Worm (Caenorhabditis elegans) whole organism, L4 larva: ENCODE data around the gene atgp-2.

Experiments
- Y5F2A.4 ChIP-seq: fragments of 200-800 bp; sonication (Bioruptor generic); optimal IDR thresholded peaks from 2 replicates; lab custom pipeline; 2018; ENCODE audit warnings: mild to moderate bottlenecking, missing genetic modification characterization, missing compliant biosample characterization
- aha-1 ChIP-seq: fragments of 150-350 bp; peaks from one replicate; lab custom pipeline; 2014; ENCODE audit warnings: missing biosample characterization, missing genetic modification characterization
- ceh-28 ChIP-seq: fragments of 150-350 bp; optimal IDR thresholded peaks from 2 replicates; lab custom pipeline; 2014; ENCODE audit warnings: missing biosample characterization, missing genetic modification reagents, missing genetic modification characterization
- daf-16 ChIP-seq, 3 experiments: sonication (generic microtip); optimal IDR thresholded peaks; 2 replicates each; lab custom pipeline; 2016 to 2017; ENCODE audit warnings: missing genetic modification characterization in 3 of 3, missing genetic modification reagents in 3 of 3, mild to moderate bottlenecking in 2 of 3, missing compliant biosample characterization in 2 of 3, missing biosample characterization in 1 of 3, moderate library complexity in 1 of 3
- dmd-6 ChIP-seq: fragments of 200-800 bp; sonication (Bioruptor generic); IDR thresholded peaks from 2 replicates; pipeline ENCODE4 v1.3.6; 2022; ENCODE audit warnings: missing genetic modification reagents, missing genetic modification characterization, missing compliant biosample characterization
- egl-43 ChIP-seq: fragments of 200-800 bp; sonication (Bioruptor generic); IDR thresholded peaks from 2 replicates; pipeline ENCODE4 v1.3.6; 2022; ENCODE audit warnings: missing genetic modification reagents, missing genetic modification characterization, missing compliant biosample characterization
- lim-7 ChIP-seq: fragments of 200-800 bp; sonication (Bioruptor generic); IDR thresholded peaks from 2 replicates; pipeline ENCODE4 v1.3.6; 2022; ENCODE audit warnings: missing genetic modification characterization, missing compliant biosample characterization
- lin-13 ChIP-seq: fragments of 150-350 bp; optimal IDR thresholded peaks from 2 replicates; lab custom pipeline; 2014; ENCODE audit warnings: missing biosample characterization, missing genetic modification reagents, missing genetic modification characterization
- lin-38 ChIP-seq: fragments of 200-800 bp; sonication (Bioruptor generic); IDR thresholded peaks from 2 replicates; pipeline ENCODE4 v1.3.6; 2022; ENCODE audit warnings: missing genetic modification reagents, missing genetic modification characterization, missing compliant biosample characterization
- mxl-2 ChIP-seq: fragments of 200-800 bp; sonication (Bioruptor generic); conservative IDR thresholded peaks from 2 replicates; pipeline ENCODE4 v1.3.6; 2022; ENCODE audit warnings: missing genetic modification reagents, missing genetic modification characterization, missing compliant biosample characterization
- nhr-11 ChIP-seq: fragments of 150-350 bp; optimal IDR thresholded peaks from 2 replicates; lab custom pipeline; 2014; ENCODE audit warnings: missing biosample characterization, missing genetic modification characterization
- nhr-41 ChIP-seq: fragments of 200-800 bp; sonication (Bioruptor generic); IDR thresholded peaks from 2 replicates; pipeline ENCODE4 v1.3.6; 2022; ENCODE audit warnings: missing genetic modification reagents, missing genetic modification characterization, missing compliant biosample characterization
- nhr-42 ChIP-seq: fragments of 200-800 bp; sonication (Bioruptor generic); IDR thresholded peaks from 2 replicates; pipeline ENCODE4 v1.3.6; 2022; ENCODE audit warnings: missing genetic modification characterization, missing compliant biosample characterization
- sdz-12 ChIP-seq: fragments of 200-800 bp; sonication (Bioruptor generic); optimal IDR thresholded peaks from 2 replicates; lab custom pipeline; 2018; ENCODE audit warnings: mild to moderate bottlenecking, missing genetic modification characterization, missing compliant biosample characterization
- snpc-4 ChIP-seq: fragments of 150-350 bp; optimal IDR thresholded peaks from 2 replicates; lab custom pipeline; 2014; ENCODE audit warnings: missing biosample characterization, missing genetic modification characterization
- tag-97 ChIP-seq: fragments of 200-800 bp; sonication (Bioruptor generic); IDR thresholded peaks from 2 replicates; pipeline ENCODE4 v1.3.6; 2022; ENCODE audit warnings: missing genetic modification characterization, missing compliant biosample characterization
- unc-62 ChIP-seq, 3 experiments: fragments of 150-350 bp in 1 of 3; sonication (generic microtip); optimal IDR thresholded peaks in 2 of 3; peaks in 1 of 3; 1 replicate in 1 of 3; 2 replicates in 2 of 3; lab custom pipeline; 2014 to 2017; ENCODE audit warnings: missing biosample characterization in 3 of 3, missing genetic modification characterization in 3 of 3, missing genetic modification reagents in 3 of 3, missing genotype in 1 of 3
- zip-2 ChIP-seq: fragments of 150-350 bp; optimal IDR thresholded peaks from 2 replicates; lab custom pipeline; 2014; ENCODE audit warnings: missing biosample characterization, missing genetic modification characterization

atgp-2 gene

DNA sequence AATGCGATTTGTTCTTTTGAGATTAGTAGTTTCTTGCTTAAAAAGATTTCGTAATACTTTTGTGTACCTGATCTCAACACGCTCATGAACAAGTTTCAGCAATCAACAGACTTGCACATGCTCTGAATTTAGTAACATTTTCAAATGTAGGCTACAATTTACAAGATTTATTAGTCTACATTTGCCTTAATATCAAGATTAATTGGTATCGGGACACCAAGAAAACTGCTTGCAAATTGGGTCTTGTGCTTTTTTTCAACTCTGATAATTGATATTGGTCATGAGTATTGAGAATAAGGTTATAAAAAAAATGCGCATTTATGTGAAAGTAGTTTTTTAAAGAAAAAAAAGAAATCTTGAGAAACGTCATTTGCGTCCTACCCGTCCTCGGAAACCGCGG is 51.3 kb downstream of the atgp-2 start:
- TF ChIP-seq aha-1 (tag; lab: Kevin White, UChicago): peak; percentile 67
- TF ChIP-seq mxl-2 (GFP tag; lab: Robert Waterston, UW): no peak
- peak; percentile 64 for TF ChIP-seq nhr-11 (tag; lab: Kevin White, UChicago)
- no peak for TF ChIP-seq lin-13 (GFP tag; lab: Kevin White, UChicago)
- TF ChIP-seq zip-2 (tag; lab: Kevin White, UChicago): no peak
- peak in 1 of 2 experiments; percentile 58 for TF ChIP-seq unc-62 (GFP tag; optimal IDR thresholded peaks at IDR 0.05 in 1 of 2; lab: Kevin White, UChicago)
- TF ChIP-seq unc-62 (tag; optimal IDR thresholded peaks at IDR 0.05; lab: Kevin White, UChicago): no peak
- TF ChIP-seq sdz-12: no peak
- no peak for TF ChIP-seq Y5F2A.4 (GFP tag; lab: Kevin White, UChicago)
- no peak for TF ChIP-seq tag-97 (GFP tag; lab: Robert Waterston, UW)
- TF ChIP-seq daf-16 (GFP tag; optimal IDR thresholded peaks at IDR 0.05; lab: Kevin White, UChicago): no peak
- TF ChIP-seq daf-16 (tag; optimal IDR thresholded peaks at IDR 0.05; lab: Kevin White, UChicago): no peak
- TF ChIP-seq nhr-41 (GFP tag; lab: Robert Waterston, UW): no peak
- TF ChIP-seq lim-7 (GFP tag; lab: Robert Waterston, UW): no peak
- TF ChIP-seq snpc-4 (tag; lab: Kevin White, UChicago): no peak
- TF ChIP-seq egl-43: no peak
- TF ChIP-seq ceh-28 (tag; lab: Kevin White, UChicago): no peak
- no peak for TF ChIP-seq dmd-6 (GFP tag; lab: Robert Waterston, UW)

DNA sequence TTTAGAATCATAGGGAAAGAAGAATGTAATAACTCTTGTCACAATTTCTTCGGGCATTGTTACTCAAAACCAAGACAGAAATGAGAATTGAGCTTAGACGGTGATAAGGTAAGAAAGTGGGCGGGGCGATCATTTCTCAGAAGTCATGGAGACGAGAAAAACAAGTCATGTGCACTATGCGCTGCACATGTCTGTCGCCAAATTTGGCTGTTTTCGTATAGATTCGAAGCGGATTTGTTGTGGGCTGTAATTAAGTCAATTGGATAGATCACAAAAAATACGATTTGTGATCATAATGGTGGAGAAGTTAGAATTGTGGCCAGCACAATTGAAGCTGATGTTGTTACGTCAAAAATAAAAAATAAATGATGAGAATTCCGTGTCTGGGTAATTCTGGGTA is 52.2 kb downstream of the atgp-2 start, which contains the start of gene C01G12.7:
C01G12.7 (minus strand) TSS at position 195 of the 400 bp plus-strand sequence.
- no peak for TF ChIP-seq lin-38
- TF ChIP-seq nhr-42: 0 out of 2 replicates have a peak, but pooled peaks have one; percentile 13
